Fruit fly (Drosophila melanogaster): ENCODE measurements around the gene Srr.

The Srr gene

DNA sequence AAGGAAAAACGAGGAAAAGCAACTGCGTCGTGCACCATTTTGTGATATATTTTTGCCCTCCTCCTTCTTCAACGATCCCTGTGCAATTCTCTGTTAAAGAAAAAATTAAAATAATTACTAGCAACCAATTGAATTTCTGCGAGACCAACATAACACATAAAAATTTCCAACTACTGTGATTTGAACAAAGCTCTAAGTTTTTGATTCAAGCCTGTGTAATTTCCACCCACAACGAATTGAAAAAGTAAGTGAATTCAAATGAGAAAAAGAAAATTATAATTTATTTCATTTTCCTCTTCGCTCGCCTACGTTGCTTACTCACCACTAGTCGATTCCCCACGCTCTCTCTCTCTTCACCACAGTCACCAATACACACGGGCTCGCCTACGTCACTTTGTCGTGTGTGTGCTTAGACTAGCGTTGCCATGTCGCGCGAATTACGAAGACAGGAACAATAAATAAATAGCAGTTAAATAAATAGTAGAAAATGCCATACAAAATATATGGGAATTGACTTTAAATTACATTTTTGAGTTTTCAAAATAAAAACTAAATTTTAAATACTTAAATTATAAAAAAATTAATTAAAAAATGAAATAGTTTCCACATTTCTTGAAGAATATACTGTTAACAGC lies 22.8 kb upstream of the Srr start (continued):
- TF ChIP-seq CG11294 (GFP tag; IDR thresholded peaks at IDR 0.05) (no peak), pdm3 (GFP tag; optimal IDR thresholded peaks at IDR 0.05) (peak; percentile 18), Gug (GFP tag; IDR thresholded peaks at IDR 0.05) (no peak), CG10631 (GFP tag; optimal IDR thresholded peaks at IDR 0.05) (no peak), Hr39 (GFP tag; optimal IDR thresholded peaks at IDR 0.05) (no peak), OdsH (GFP tag; optimal IDR thresholded peaks at IDR 0.05) (peak; percentile 14), CG15336 (GFP tag; IDR thresholded peaks at IDR 0.05) (peak; percentile 35; the same call in 1 of the 2 replicates), Eip75B (GFP tag; optimal IDR thresholded peaks at IDR 0.05) (peak; percentile 0), CG31627 (GFP tag; optimal IDR thresholded peaks at IDR 0.05) (no peak), Eip78C (GFP tag) (peak; percentile 67), Blimp-1 (GFP tag; optimal IDR thresholded peaks at IDR 0.05) (peak; percentile 22), svp (GFP tag) (peak; percentile 48), CG6854 (GFP tag; optimal IDR thresholded peaks at IDR 0.05) (peak; percentile 49), CG8632 (GFP tag; optimal IDR thresholded peaks at IDR 0.05) (no peak), net (GFP tag; optimal IDR thresholded peaks at IDR 0.05) (no peak), Hr38 (GFP tag; optimal IDR thresholded peaks at IDR 0.05) (no peak), Sox14 (GFP tag; optimal IDR thresholded peaks at IDR 0.05) (peak; percentile 20), CG11902 (GFP tag; optimal IDR thresholded peaks at IDR 0.05) (no peak), Ets21C (GFP tag; optimal IDR thresholded peaks at IDR 0.05) (no peak), vri (GFP tag; optimal IDR thresholded peaks at IDR 0.05) (peak; percentile 57), achi (GFP tag; optimal IDR thresholded peaks at IDR 0.05) (peak; percentile 43), CG34406 (GFP tag; optimal IDR thresholded peaks at IDR 0.05) (no peak), CG3919 (GFP tag; optimal IDR thresholded peaks at IDR 0.05) (peak; percentile 23), dac (GFP tag; optimal IDR thresholded peaks at IDR 0.05) (no peak), Eip93F (GFP tag; optimal IDR thresholded peaks at IDR 0.05) (no peak), CG10669 (GFP tag; optimal IDR thresholded peaks at IDR 0.05) (peak; percentile 26), acj6 (GFP tag; optimal IDR thresholded peaks at IDR 0.05) (peak; percentile 14), cyc (GFP tag; optimal IDR thresholded peaks at IDR 0.05) (no peak), spab (GFP tag; optimal IDR thresholded peaks at IDR 0.05) (peak; percentile 6), CG8119 (GFP tag; IDR thresholded peaks at IDR 0.05) (peak; percentile 39; the same call in 1 of the 3 replicates)

DNA sequence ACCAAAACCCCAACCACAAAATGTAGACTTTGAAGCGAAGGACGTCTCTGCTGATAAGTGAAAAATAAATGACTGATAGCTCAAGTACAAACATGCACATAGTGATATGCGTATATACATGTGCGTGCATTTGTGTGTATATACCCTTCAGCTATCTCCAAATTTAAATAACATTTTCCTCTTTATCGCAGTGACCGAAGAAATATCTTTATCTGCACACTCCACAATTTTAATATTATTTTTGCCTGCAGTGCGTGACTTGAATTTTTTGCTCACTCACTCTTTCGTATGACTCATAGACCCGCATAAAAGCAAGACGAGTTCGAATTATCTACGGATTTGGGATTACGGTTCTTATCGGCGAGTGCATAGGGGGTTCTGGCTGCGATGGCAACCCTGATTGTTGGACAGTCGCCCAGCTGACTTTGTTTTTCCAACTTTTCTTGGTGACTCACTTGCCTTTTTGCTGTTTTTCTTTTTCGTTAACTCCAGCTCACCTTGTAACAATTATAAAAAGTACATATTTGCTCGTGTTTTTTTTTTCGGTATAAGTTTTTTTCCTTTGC lies 22.1 kb upstream of the Srr start:
- TF ChIP-seq ss (GFP tag; optimal IDR thresholded peaks at IDR 0.05) (peak in 1 of 2 experiments; percentile 22), Eip78C (GFP tag) (peak; percentile 58), Ets96B (tag; optimal IDR thresholded peaks at IDR 0.05) (no peak), net (GFP tag; optimal IDR thresholded peaks at IDR 0.05) (no peak), Hr39 (GFP tag; optimal IDR thresholded peaks at IDR 0.05) (no peak), CG6808 (GFP tag; optimal IDR thresholded peaks at IDR 0.05) (no peak)

DNA sequence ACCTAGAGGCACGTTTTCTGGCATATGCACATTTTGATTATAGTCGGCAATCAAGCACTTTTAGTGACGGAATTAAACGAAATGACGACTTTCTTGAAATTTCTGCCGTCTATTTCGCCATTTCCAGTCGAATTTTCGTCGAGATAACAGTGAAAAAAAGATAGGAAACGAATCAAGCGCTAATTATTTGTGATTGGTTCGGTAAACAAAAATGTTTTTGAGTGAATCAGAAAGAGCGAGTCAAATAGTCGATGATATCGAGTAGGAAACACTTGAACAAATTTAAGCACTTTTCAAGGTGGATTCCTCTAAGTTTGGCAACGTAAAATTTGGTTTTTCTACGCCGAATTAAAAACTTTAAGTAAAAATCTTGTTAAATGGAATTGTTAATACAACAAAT lies 21.6 kb upstream of the Srr start:
- no peak for TF ChIP-seq lz (GFP tag; optimal IDR thresholded peaks at IDR 0.05)
- TF ChIP-seq fd59A (GFP tag; optimal IDR thresholded peaks at IDR 0.05), result no peak
- TF ChIP-seq Eip93F (GFP tag; optimal IDR thresholded peaks at IDR 0.05), result no peak
- TF ChIP-seq Sox15 (GFP tag; optimal IDR thresholded peaks at IDR 0.05), result no peak
- TF ChIP-seq Smox (GFP tag; optimal IDR thresholded peaks at IDR 0.05), result no peak
- TF ChIP-seq Sox102F (GFP tag; optimal IDR thresholded peaks at IDR 0.05), result no peak
- no peak for TF ChIP-seq CG7368 (GFP tag; optimal IDR thresholded peaks at IDR 0.05)
- TF ChIP-seq CG32006 (GFP tag; optimal IDR thresholded peaks at IDR 0.05), result no peak
- no peak for TF ChIP-seq CG10669 (GFP tag; optimal IDR thresholded peaks at IDR 0.05)

Measured in whole organism, prepupa.